Worm (Caenorhabditis elegans) whole organism, late embryonic: Measurements from ENCODE around the gene ugt-38.

ENCODE experiments used
- C08G9.2 ChIP-seq: sonication (generic microtip); optimal IDR thresholded peaks from 2 replicates; lab custom pipeline; 2016; ENCODE audit warnings: mild to moderate bottlenecking, missing genetic modification characterization, moderate library complexity, missing compliant biosample characterization
- C38D4.7 ChIP-seq: fragments of 200-800 bp; sonication (Bioruptor generic); optimal IDR thresholded peaks from 2 replicates; lab custom pipeline; 2018; ENCODE audit warnings: mild to moderate bottlenecking, missing genetic modification characterization, moderate library complexity, missing compliant biosample characterization
- F13H6.1 ChIP-seq: sonication (generic microtip); optimal IDR thresholded peaks from 2 replicates; lab custom pipeline; 2016; ENCODE audit warnings: missing genetic modification characterization, missing compliant biosample characterization
- K02D7.2 ChIP-seq: sonication (generic microtip); optimal IDR thresholded peaks from 2 replicates; lab custom pipeline; 2017; ENCODE audit warnings: mild to moderate bottlenecking, missing genetic modification characterization, missing compliant biosample characterization
- ceh-19 ChIP-seq: fragments of 200-800 bp; sonication (Bioruptor generic); optimal IDR thresholded peaks from 2 replicates; lab custom pipeline; 2018; ENCODE audit warnings: mild to moderate bottlenecking, missing genetic modification characterization, missing compliant biosample characterization
- ceh-2 ChIP-seq: sonication (generic microtip); optimal IDR thresholded peaks from 2 replicates; lab custom pipeline; 2016; ENCODE audit warnings: missing genotype, missing genetic modification characterization, missing compliant biosample characterization
- ceh-22 ChIP-seq: sonication (generic microtip); optimal IDR thresholded peaks from 2 replicates; lab custom pipeline; 2017; ENCODE audit warnings: missing biosample characterization, missing genetic modification characterization
- ceh-24 ChIP-seq: sonication (generic microtip); optimal IDR thresholded peaks from 2 replicates; lab custom pipeline; 2016; ENCODE audit warnings: mild to moderate bottlenecking, missing genetic modification characterization, missing compliant biosample characterization
- ceh-31 ChIP-seq: sonication (generic microtip); optimal IDR thresholded peaks from 2 replicates; lab custom pipeline; 2016; ENCODE audit warnings: missing genetic modification characterization, missing compliant biosample characterization
- ceh-48 ChIP-seq: sonication (generic microtip); optimal IDR thresholded peaks from 2 replicates; lab custom pipeline; 2016; ENCODE audit warnings: missing genetic modification characterization, inconsistent platforms, missing compliant biosample characterization
- ceh-6 ChIP-seq: fragments of 200-800 bp; sonication (Bioruptor generic); optimal IDR thresholded peaks from 2 replicates; lab custom pipeline; 2018; ENCODE audit warnings: mild to moderate bottlenecking, missing genetic modification characterization, missing compliant biosample characterization
- che-1 ChIP-seq: sonication (generic microtip); optimal IDR thresholded peaks from 2 replicates; lab custom pipeline; 2016; ENCODE audit warnings: mild to moderate bottlenecking, missing genetic modification characterization, missing compliant biosample characterization
- dmd-4 ChIP-seq: sonication (generic microtip); optimal IDR thresholded peaks from 2 replicates; lab custom pipeline; 2016; ENCODE audit warnings: borderline replicate concordance, missing genetic modification characterization, missing compliant biosample characterization
- dve-1 ChIP-seq: sonication (generic microtip); optimal IDR thresholded peaks from 2 replicates; lab custom pipeline; 2017; ENCODE audit warnings: antibody characterized with exemption, mild to moderate bottlenecking, missing genetic modification characterization, missing compliant biosample characterization
- elt-2 ChIP-seq: sonication (generic microtip); optimal IDR thresholded peaks from 2 replicates; lab custom pipeline; 2016; ENCODE audit warnings: missing genetic modification reagents, missing genetic modification characterization, missing compliant biosample characterization
- eyg-1 ChIP-seq: sonication (generic microtip); optimal IDR thresholded peaks from 2 replicates; lab custom pipeline; 2016; ENCODE audit warnings: missing genotype, missing genetic modification characterization, missing compliant biosample characterization
- fax-1 ChIP-seq: sonication (generic microtip); optimal IDR thresholded peaks from 2 replicates; lab custom pipeline; 2016; ENCODE audit warnings: missing genotype, missing genetic modification characterization, missing compliant biosample characterization
- fkh-6 ChIP-seq: sonication (generic microtip); optimal IDR thresholded peaks from 2 replicates; lab custom pipeline; 2016; ENCODE audit warnings: missing genetic modification characterization, missing compliant biosample characterization
- gmeb-2 ChIP-seq: sonication (generic microtip); optimal IDR thresholded peaks from 2 replicates; lab custom pipeline; 2016; ENCODE audit warnings: missing genetic modification characterization, inconsistent platforms, missing compliant biosample characterization
- hlh-15 ChIP-seq: sonication (generic microtip); optimal IDR thresholded peaks from 2 replicates; lab custom pipeline; 2016; ENCODE audit warnings: missing genetic modification characterization, missing compliant biosample characterization
- hlh-30 ChIP-seq: sonication (generic microtip); optimal IDR thresholded peaks from 2 replicates; lab custom pipeline; 2017; ENCODE audit warnings: antibody characterized with exemption, missing genetic modification characterization, missing compliant biosample characterization; ENCODE audit not compliant: insufficient read depth
- hlh-8 ChIP-seq: sonication (generic microtip); optimal IDR thresholded peaks from 2 replicates; lab custom pipeline; 2016; ENCODE audit warnings: missing genotype, missing genetic modification characterization, missing compliant biosample characterization
- lin-11 ChIP-seq: fragments of 200-800 bp; sonication (Bioruptor generic); optimal IDR thresholded peaks from 2 replicates; lab custom pipeline; 2018; ENCODE audit warnings: mild to moderate bottlenecking, missing genetic modification characterization, missing compliant biosample characterization
- mec-3 ChIP-seq: sonication (generic microtip); optimal IDR thresholded peaks from 2 replicates; lab custom pipeline; 2016; ENCODE audit warnings: borderline replicate concordance, missing genetic modification characterization, missing compliant biosample characterization
- nfya-1 ChIP-seq: sonication (generic microtip); optimal IDR thresholded peaks from 2 replicates; lab custom pipeline; 2017; ENCODE audit warnings: missing genetic modification characterization, mild to moderate bottlenecking, missing compliant biosample characterization, antibody characterized with exemption, moderate library complexity
- nhr-232 ChIP-seq: sonication (generic microtip); optimal IDR thresholded peaks from 2 replicates; lab custom pipeline; 2016; ENCODE audit warnings: missing genetic modification characterization, missing compliant biosample characterization
- odd-2 ChIP-seq: sonication (generic microtip); optimal IDR thresholded peaks from 2 replicates; lab custom pipeline; 2017; ENCODE audit warnings: antibody characterized with exemption, mild to moderate bottlenecking, missing genetic modification characterization, missing compliant biosample characterization
- pat-9 ChIP-seq: fragments of 200-800 bp; sonication (Bioruptor generic); optimal IDR thresholded peaks from 2 replicates; lab custom pipeline; 2018; ENCODE audit warnings: mild to moderate bottlenecking, missing genetic modification characterization, moderate library complexity, missing compliant biosample characterization
- pax-1 ChIP-seq: fragments of 150-350 bp; optimal IDR thresholded peaks from 2 replicates; lab custom pipeline; 2014; ENCODE audit warnings: missing biosample characterization, missing genetic modification characterization
- pha-2 ChIP-seq: sonication (generic microtip); optimal IDR thresholded peaks from 2 replicates; lab custom pipeline; 2017; ENCODE audit warnings: mild to moderate bottlenecking, missing genetic modification characterization, missing compliant biosample characterization
- pros-1 ChIP-seq: fragments of 150-350 bp; optimal IDR thresholded peaks from 2 replicates; lab custom pipeline; 2014; ENCODE audit warnings: missing biosample characterization, missing genetic modification reagents, missing genetic modification characterization
- ref-2 ChIP-seq: sonication (generic microtip); optimal IDR thresholded peaks from 2 replicates; lab custom pipeline; 2016; ENCODE audit warnings: missing genetic modification characterization, missing compliant biosample characterization
- sox-2 ChIP-seq: fragments of 200-800 bp; sonication (Bioruptor generic); IDR thresholded peaks from 2 replicates; pipeline ENCODE4 v1.3.6; 2022; ENCODE audit warnings: missing genetic modification reagents, missing genetic modification characterization, missing compliant biosample characterization
- sox-4 ChIP-seq: sonication (generic microtip); optimal IDR thresholded peaks from 2 replicates; lab custom pipeline; 2017; ENCODE audit warnings: mild to moderate bottlenecking, missing genetic modification characterization, inconsistent platforms, missing compliant biosample characterization
- ttx-3 ChIP-seq: sonication (generic microtip); optimal IDR thresholded peaks from 2 replicates; lab custom pipeline; 2016; ENCODE audit warnings: missing genetic modification reagents, missing genetic modification characterization, missing compliant biosample characterization
- unc-86 ChIP-seq: sonication (generic microtip); optimal IDR thresholded peaks from 2 replicates; lab custom pipeline; 2016; ENCODE audit warnings: missing genetic modification characterization, missing compliant biosample characterization
- zip-5 ChIP-seq: sonication (generic microtip); optimal IDR thresholded peaks from 2 replicates; lab custom pipeline; 2016; ENCODE audit warnings: missing genetic modification characterization, missing compliant biosample characterization

ugt-38 gene

ce11 chrV:7196037-7196436 is 48.8 kb upstream of the ugt-38 start, which contains the start of gene attf-2:
Gene attf-2 (minus strand): TSS chrV:7196137.
- TF ChIP-seq K02D7.2 (tag; lab: Kevin White, UChicago) (no peak), ceh-2 (tag; lab: Kevin White, UChicago) (no peak), nfya-1 (no peak), gmeb-2 (tag; lab: Kevin White, UChicago) (no peak), mec-3 (tag; lab: Kevin White, UChicago) (no peak), odd-2 (tag; lab: Kevin White, UChicago) (no peak), fkh-6 (tag; lab: Kevin White, UChicago) (no peak), eyg-1 (tag; lab: Kevin White, UChicago) (no peak), sox-2 (GFP tag; lab: Robert Waterston, UW) (no peak), pha-2 (tag; lab: Kevin White, UChicago) (no peak), ceh-31 (tag; lab: Kevin White, UChicago) (no peak), dmd-4 (tag; lab: Kevin White, UChicago) (no peak), nhr-232 (no peak), unc-86 (tag; lab: Kevin White, UChicago) (no peak), ceh-19 (GFP tag; lab: Kevin White, UChicago) (no peak)

DNA sequence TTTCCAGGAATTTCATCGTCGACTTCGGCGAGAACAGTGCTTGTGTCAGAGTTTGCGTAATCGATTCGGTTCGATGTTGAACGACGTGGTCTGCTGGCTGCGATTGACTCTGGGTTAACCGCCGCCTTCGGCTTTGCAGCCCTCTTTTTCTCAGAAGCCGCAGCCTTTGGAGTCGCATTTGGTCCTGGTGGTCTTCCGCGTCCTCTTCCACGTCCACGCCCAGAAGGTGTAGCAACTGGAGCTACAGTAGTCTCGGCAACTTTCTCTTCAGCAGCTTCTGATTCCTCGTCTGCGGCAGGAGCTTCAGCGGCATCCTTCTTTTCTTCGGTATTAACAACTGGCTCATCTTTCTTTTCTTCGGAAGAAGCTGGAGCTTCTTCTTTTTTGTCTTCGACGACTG is 47.5 kb upstream of the ugt-38 start:
- TF ChIP-seq unc-86 (tag; lab: Kevin White, UChicago) (no peak), F13H6.1 (tag; lab: Kevin White, UChicago) (no peak), nhr-232 (no peak), C08G9.2 (tag; lab: Kevin White, UChicago) (no peak), elt-2 (tag; lab: Kevin White, UChicago) (no peak), zip-5 (no peak), eyg-1 (tag; lab: Kevin White, UChicago) (no peak), ceh-48 (tag; lab: Kevin White, UChicago) (no peak), hlh-15 (tag; lab: Kevin White, UChicago) (no peak), ceh-31 (tag; lab: Kevin White, UChicago) (no peak), lin-11 (tag; lab: Kevin White, UChicago) (no peak), mec-3 (tag; lab: Kevin White, UChicago) (no peak), che-1 (no peak), pros-1 (tag; lab: Kevin White, UChicago) (no peak), C38D4.7 (GFP tag; lab: Kevin White, UChicago) (no peak), pax-1 (tag; lab: Kevin White, UChicago) (no peak)

- no peak for TF ChIP-seq sox-4 (tag; lab: Kevin White, UChicago)
- no peak for TF ChIP-seq ref-2 (tag; lab: Kevin White, UChicago)
- no peak for TF ChIP-seq hlh-30
- TF ChIP-seq elt-2 (tag; lab: Kevin White, UChicago): no peak
- TF ChIP-seq ceh-6 (GFP tag; lab: Kevin White, UChicago): no peak
- no peak for TF ChIP-seq dmd-4 (tag; lab: Kevin White, UChicago)
- no peak for TF ChIP-seq ceh-22 (tag; lab: Kevin White, UChicago)
- no peak for TF ChIP-seq ttx-3 (tag; lab: Kevin White, UChicago)
- TF ChIP-seq hlh-8 (tag; lab: Kevin White, UChicago): no peak
- no peak for TF ChIP-seq fax-1 (tag; lab: Kevin White, UChicago)
- no peak for TF ChIP-seq ceh-24 (tag; lab: Kevin White, UChicago)
- TF ChIP-seq pat-9 (tag; lab: Kevin White, UChicago): no peak
- TF ChIP-seq sox-2 (GFP tag; lab: Robert Waterston, UW): no peak
- no peak for TF ChIP-seq lin-11 (tag; lab: Kevin White, UChicago)
- no peak for TF ChIP-seq gmeb-2 (tag; lab: Kevin White, UChicago)
- no peak for TF ChIP-seq ceh-31 (tag; lab: Kevin White, UChicago)
- TF ChIP-seq C38D4.7 (GFP tag; lab: Kevin White, UChicago): no peak
- no peak for TF ChIP-seq dve-1
- no peak for TF ChIP-seq mec-3 (tag; lab: Kevin White, UChicago)
Observed at ce11 chrV:7193562-7193961, 46.3 kb upstream of the ugt-38 start, which contains the start of gene F09G2.8. Gene F09G2.8 (minus strand): TSS chrV:7193662.
